Worm (Caenorhabditis elegans) whole organism, young adult: Measurements from ENCODE around the gene F55G11.6.

ENCODE experiments used
- aptf-2 ChIP-seq: fragments of 200-800 bp; sonication (Bioruptor generic); conservative IDR thresholded peaks from 2 replicates; pipeline ENCODE4 v1.3.6; 2022; ENCODE audit warnings: missing genetic modification reagents, missing genetic modification characterization, missing compliant biosample characterization
- ceh-27 ChIP-seq: fragments of 200-800 bp; sonication (Bioruptor generic); optimal IDR thresholded peaks from 2 replicates; lab custom pipeline; 2018; ENCODE audit warnings: mild to moderate bottlenecking, missing genetic modification characterization, moderate library complexity, missing compliant biosample characterization
- ets-4 ChIP-seq: fragments of 200-800 bp; sonication (Bioruptor generic); optimal IDR thresholded peaks from 2 replicates; lab custom pipeline; 2018; ENCODE audit warnings: mild to moderate bottlenecking, missing genetic modification characterization, missing compliant biosample characterization
- him-1 ChIP-seq: sonication (generic microtip); optimal IDR thresholded peaks from 2 replicates; lab custom pipeline; 2016; ENCODE audit warnings: missing genotype, missing genetic modification reagents, missing genetic modification characterization, missing compliant biosample characterization
- let-607 ChIP-seq, 2 experiments: fragments of 200-800 bp in 1 of 2; sonication (Bioruptor generic) in 1 of 2; sonication (generic microtip) in 1 of 2; optimal IDR thresholded peaks; 2 replicates each; lab custom pipeline; 2016 to 2018; ENCODE audit warnings: mild to moderate bottlenecking in 2 of 2, missing compliant biosample characterization in 2 of 2, missing genetic modification characterization in 2 of 2, moderate library complexity in 2 of 2, missing genotype in 1 of 2
- nhr-27 ChIP-seq: fragments of 200-800 bp; sonication (Bioruptor generic); optimal IDR thresholded peaks from 2 replicates; lab custom pipeline; 2018; ENCODE audit warnings: mild to moderate bottlenecking, missing genetic modification characterization, moderate library complexity, missing compliant biosample characterization
- tbx-9 ChIP-seq: sonication (generic microtip); optimal IDR thresholded peaks from 2 replicates; lab custom pipeline; 2016; ENCODE audit warnings: borderline replicate concordance, missing genetic modification characterization, inconsistent platforms, missing compliant biosample characterization
- ztf-6 ChIP-seq: fragments of 200-800 bp; sonication (Bioruptor generic); IDR thresholded peaks from 2 replicates; pipeline ENCODE4 v1.3.6; 2022; ENCODE audit warnings: missing genetic modification reagents, missing genetic modification characterization, missing compliant biosample characterization

DNA sequence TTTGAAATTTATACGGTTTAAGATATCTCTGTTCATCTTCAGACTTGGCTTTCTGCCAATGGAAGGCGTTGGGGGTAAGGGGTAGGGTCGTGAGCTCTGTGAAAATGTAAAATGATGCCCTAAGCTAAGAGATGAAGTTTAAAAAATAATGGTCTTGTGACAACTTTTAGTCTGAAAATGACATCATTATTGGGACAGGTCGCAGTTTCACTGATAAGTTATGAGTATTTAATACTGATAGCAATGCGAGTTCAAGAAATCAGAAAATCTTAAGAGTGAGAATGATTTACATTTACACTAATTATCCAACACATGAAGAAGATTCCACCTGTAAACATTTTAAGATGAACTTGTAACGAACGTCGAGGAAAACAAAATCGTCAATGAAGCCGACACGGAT is 6.8 kb downstream of the F55G11.6 start:
- TF ChIP-seq ceh-27 (GFP tag; lab: Kevin White, UChicago) (no peak), let-607 (tag; optimal IDR thresholded peaks at IDR 0.05; lab: Kevin White, UChicago) (no peak), aptf-2 (GFP tag; lab: Robert Waterston, UW) (no peak), ets-4 (GFP tag; lab: Kevin White, UChicago) (no peak), nhr-27 (tag; lab: Kevin White, UChicago) (no peak), ztf-6 (GFP tag; lab: Robert Waterston, UW) (no peak), tbx-9 (no peak), him-1 (tag; lab: Kevin White, UChicago) (no peak)
